Worm (Caenorhabditis elegans): ENCODE results near the gene mec-12.
A peak's percentile ranks its signal among the peaks of the same experiment; 100 is the strongest.

Gene mec-12

ce11 chrIII:3139144-3139543 lies at the start of gene mec-12:
TSS of gene mec-12 (minus strand) at chrIII:3139234.
- no peak for TF ChIP-seq sea-1 (GFP tag; conservative IDR thresholded peaks at IDR 0.05)
- no peak for TF ChIP-seq scrt-1 (GFP tag; IDR thresholded peaks at IDR 0.05)
- no peak for TF ChIP-seq B0310.2 (tag; optimal IDR thresholded peaks at IDR 0.05)
- TF ChIP-seq ceh-36 (tag; optimal IDR thresholded peaks at IDR 0.05): no peak
- TF ChIP-seq F13C5.2 (tag; optimal IDR thresholded peaks at IDR 0.05): no peak
- no peak for TF ChIP-seq flt-1 (GFP tag; IDR thresholded peaks at IDR 0.05)
- no peak for TF ChIP-seq tbx-37 (GFP tag; conservative IDR thresholded peaks at IDR 0.05)
- TF ChIP-seq hmg-4 (GFP tag; optimal IDR thresholded peaks at IDR 0.05): no peak
- no peak for TF ChIP-seq hmbx-1 (tag; optimal IDR thresholded peaks at IDR 0.05)
- TF ChIP-seq ama-1 (optimal IDR thresholded peaks at IDR 0.05): no peak
- TF ChIP-seq hnd-1 (tag; optimal IDR thresholded peaks at IDR 0.05): no peak
- TF ChIP-seq tbx-11 (GFP tag; IDR thresholded peaks at IDR 0.05): no peak

ce11 chrIII:3188564-3188963 lies 49.5 kb upstream of the mec-12 start:
- TF ChIP-seq hnd-1 (tag; optimal IDR thresholded peaks at IDR 0.05) (no peak), pes-1 (GFP tag; IDR thresholded peaks at IDR 0.05) (no peak), sea-1 (GFP tag; conservative IDR thresholded peaks at IDR 0.05) (no peak), ceh-36 (tag; optimal IDR thresholded peaks at IDR 0.05) (no peak)

ce11 chrIII:3185980-3186379 lies 46.9 kb upstream of the mec-12 start, which contains the start of gene mks-1:
TSS of gene mks-1 (plus strand) at chrIII:3186280.
- TF ChIP-seq ama-1 (optimal IDR thresholded peaks at IDR 0.05): no peak
- TF ChIP-seq ceh-36 (tag; optimal IDR thresholded peaks at IDR 0.05): no peak
- no peak for TF ChIP-seq pes-1 (GFP tag; IDR thresholded peaks at IDR 0.05)
- no peak for TF ChIP-seq F13C5.2 (tag; optimal IDR thresholded peaks at IDR 0.05)
- TF ChIP-seq flt-1 (GFP tag; IDR thresholded peaks at IDR 0.05): no peak
- no peak for TF ChIP-seq hmg-4 (GFP tag; optimal IDR thresholded peaks at IDR 0.05)

- no peak for TF ChIP-seq hmbx-1 (tag; optimal IDR thresholded peaks at IDR 0.05)
- no peak for TF ChIP-seq F13C5.2 (tag; optimal IDR thresholded peaks at IDR 0.05)
- TF ChIP-seq sea-1 (GFP tag; conservative IDR thresholded peaks at IDR 0.05): no peak
- TF ChIP-seq tbx-37 (GFP tag; conservative IDR thresholded peaks at IDR 0.05): no peak
- no peak for TF ChIP-seq ceh-13 (GFP tag; optimal IDR thresholded peaks at IDR 0.05)
- no peak for TF ChIP-seq tbx-11 (GFP tag; IDR thresholded peaks at IDR 0.05)
- TF ChIP-seq aly-1 (tag; optimal IDR thresholded peaks at IDR 0.05): no peak
- no peak for TF ChIP-seq scrt-1 (GFP tag; IDR thresholded peaks at IDR 0.05)
- TF ChIP-seq ama-1 (optimal IDR thresholded peaks at IDR 0.05): no peak
- TF ChIP-seq B0310.2 (tag; optimal IDR thresholded peaks at IDR 0.05): no peak
- TF ChIP-seq hnd-1 (tag; optimal IDR thresholded peaks at IDR 0.05): no peak
- TF ChIP-seq ceh-36 (tag; optimal IDR thresholded peaks at IDR 0.05): no peak
- no peak for TF ChIP-seq pes-1 (GFP tag; IDR thresholded peaks at IDR 0.05)
- TF ChIP-seq hmg-4 (GFP tag; optimal IDR thresholded peaks at IDR 0.05): no peak
- no peak for TF ChIP-seq ets-7 (tag; optimal IDR thresholded peaks at IDR 0.05)
- no peak for TF ChIP-seq tra-4 (tag; optimal IDR thresholded peaks at IDR 0.05)
- no peak for TF ChIP-seq flt-1 (GFP tag; IDR thresholded peaks at IDR 0.05)
Measured at ce11 chrIII:3185232-3185631, 46.2 kb upstream of the mec-12 start.

ce11 chrIII:3183377-3183776 lies 44.3 kb upstream of the mec-12 start, which contains the start of gene lmtr-5:
TSS of gene lmtr-5 (plus strand) at chrIII:3183677.
- TF ChIP-seq tbx-37 (GFP tag; conservative IDR thresholded peaks at IDR 0.05): no peak
- no peak for TF ChIP-seq sea-1 (GFP tag; conservative IDR thresholded peaks at IDR 0.05)
- TF ChIP-seq hmbx-1 (tag; optimal IDR thresholded peaks at IDR 0.05): no peak
- TF ChIP-seq ceh-13 (GFP tag; optimal IDR thresholded peaks at IDR 0.05): no peak
- TF ChIP-seq ceh-36 (tag; optimal IDR thresholded peaks at IDR 0.05): no peak
- no peak for TF ChIP-seq B0310.2 (tag; optimal IDR thresholded peaks at IDR 0.05)
- TF ChIP-seq tbx-11 (GFP tag; IDR thresholded peaks at IDR 0.05): no peak
- no peak for TF ChIP-seq ets-7 (tag; optimal IDR thresholded peaks at IDR 0.05)
- no peak for TF ChIP-seq scrt-1 (GFP tag; IDR thresholded peaks at IDR 0.05)
- TF ChIP-seq ama-1 (optimal IDR thresholded peaks at IDR 0.05): no peak
- no peak for TF ChIP-seq aly-1 (tag; optimal IDR thresholded peaks at IDR 0.05)
- TF ChIP-seq pes-1 (GFP tag; IDR thresholded peaks at IDR 0.05): no peak

- TF ChIP-seq B0310.2 (tag; optimal IDR thresholded peaks at IDR 0.05) (no peak), ama-1 (optimal IDR thresholded peaks at IDR 0.05) (no peak), hnd-1 (tag; optimal IDR thresholded peaks at IDR 0.05) (no peak), aly-1 (tag; optimal IDR thresholded peaks at IDR 0.05) (no peak), tbx-37 (GFP tag; conservative IDR thresholded peaks at IDR 0.05) (no peak)
Measured at ce11 chrIII:3179855-3180254, 40.8 kb upstream of the mec-12 start.

- TF ChIP-seq pes-1 (GFP tag; IDR thresholded peaks at IDR 0.05) (no peak), tra-4 (tag; optimal IDR thresholded peaks at IDR 0.05) (no peak), ceh-13 (GFP tag; optimal IDR thresholded peaks at IDR 0.05) (no peak), ama-1 (optimal IDR thresholded peaks at IDR 0.05) (no peak), tbx-11 (GFP tag; IDR thresholded peaks at IDR 0.05) (no peak), hmbx-1 (tag; optimal IDR thresholded peaks at IDR 0.05) (no peak), F13C5.2 (tag; optimal IDR thresholded peaks at IDR 0.05) (no peak), hmg-4 (GFP tag; optimal IDR thresholded peaks at IDR 0.05) (no peak), ceh-36 (tag; optimal IDR thresholded peaks at IDR 0.05) (no peak), scrt-1 (GFP tag; IDR thresholded peaks at IDR 0.05) (no peak), sea-1 (GFP tag; conservative IDR thresholded peaks at IDR 0.05) (no peak), hnd-1 (tag; optimal IDR thresholded peaks at IDR 0.05) (no peak), ets-7 (tag; optimal IDR thresholded peaks at IDR 0.05) (no peak), aly-1 (tag; optimal IDR thresholded peaks at IDR 0.05) (no peak)
Measured at ce11 chrIII:3176775-3177174, 37.7 kb upstream of the mec-12 start.

ce11 chrIII:3174985-3175384 lies 36.0 kb upstream of the mec-12 start, which contains the start of gene R148.3:
TSS of gene R148.3 (plus strand) at chrIII:3175331.
- TF ChIP-seq hnd-1 (tag; optimal IDR thresholded peaks at IDR 0.05): peak; percentile 64
- peak; percentile 32 for TF ChIP-seq hmbx-1 (tag; optimal IDR thresholded peaks at IDR 0.05)
- TF ChIP-seq tra-4 (tag; optimal IDR thresholded peaks at IDR 0.05): peak; percentile 73
- TF ChIP-seq ets-7 (tag; optimal IDR thresholded peaks at IDR 0.05): peak; percentile 56
- no peak for TF ChIP-seq ama-1 (optimal IDR thresholded peaks at IDR 0.05)
- TF ChIP-seq scrt-1 (GFP tag; IDR thresholded peaks at IDR 0.05): peak; percentile 82
- TF ChIP-seq ceh-36 (tag; optimal IDR thresholded peaks at IDR 0.05): peak; percentile 94
- peak; percentile 63 for TF ChIP-seq ceh-13 (GFP tag; optimal IDR thresholded peaks at IDR 0.05)
- peak; percentile 58 for TF ChIP-seq B0310.2 (tag; optimal IDR thresholded peaks at IDR 0.05)
- TF ChIP-seq hmg-4 (GFP tag; optimal IDR thresholded peaks at IDR 0.05): peak; percentile 44
- TF ChIP-seq aly-1 (tag; optimal IDR thresholded peaks at IDR 0.05): peak; percentile 68
- peak; percentile 76 for TF ChIP-seq tbx-37 (GFP tag; conservative IDR thresholded peaks at IDR 0.05)
- peak; percentile 73 for TF ChIP-seq tbx-11 (GFP tag; IDR thresholded peaks at IDR 0.05)
- TF ChIP-seq flt-1 (GFP tag; IDR thresholded peaks at IDR 0.05): peak; percentile 69; the same call in 1 of the 2 replicates
- TF ChIP-seq F13C5.2 (tag; optimal IDR thresholded peaks at IDR 0.05): peak; percentile 86
- peak; percentile 82 for TF ChIP-seq pes-1 (GFP tag; IDR thresholded peaks at IDR 0.05)
- TF ChIP-seq sea-1 (GFP tag; conservative IDR thresholded peaks at IDR 0.05): peak; percentile 80; the same call in 1 of the 2 replicates
